Worm (Caenorhabditis elegans) whole organism, early embryonic: Measurements from ENCODE around the gene odd-2.

ENCODE experiments used
- B0310.2 ChIP-seq: sonication (generic microtip); optimal IDR thresholded peaks from 2 replicates; lab custom pipeline; 2016; ENCODE audit warnings: mild to moderate bottlenecking, missing genetic modification characterization, missing compliant biosample characterization
- aly-1 ChIP-seq: sonication (generic microtip); optimal IDR thresholded peaks from 2 replicates; lab custom pipeline; 2016; ENCODE audit warnings: missing genetic modification characterization, missing compliant biosample characterization
- ama-1 ChIP-seq: fragments of 150-350 bp; optimal IDR thresholded peaks from 2 replicates; lab custom pipeline; 2014
- ceh-36 ChIP-seq: sonication (generic microtip); optimal IDR thresholded peaks from 2 replicates; lab custom pipeline; 2016; ENCODE audit warnings: missing genetic modification characterization, inconsistent platforms, missing compliant biosample characterization
- ets-7 ChIP-seq: sonication (generic microtip); optimal IDR thresholded peaks from 2 replicates; lab custom pipeline; 2016; ENCODE audit warnings: missing genotype, missing genetic modification characterization, missing compliant biosample characterization
- flt-1 ChIP-seq: fragments of 200-800 bp; sonication (Bioruptor generic); IDR thresholded peaks from 2 replicates; pipeline ENCODE4 v1.3.6; 2022; ENCODE audit warnings: missing genetic modification characterization, missing compliant biosample characterization
- hmg-4 ChIP-seq: fragments of 200-800 bp; sonication (Bioruptor generic); optimal IDR thresholded peaks from 2 replicates; lab custom pipeline; 2018; ENCODE audit warnings: mild to moderate bottlenecking, missing genetic modification characterization, missing compliant biosample characterization
- hnd-1 ChIP-seq: sonication (generic microtip); optimal IDR thresholded peaks from 2 replicates; lab custom pipeline; 2016; ENCODE audit warnings: missing genetic modification characterization, missing compliant biosample characterization
- scrt-1 ChIP-seq: fragments of 200-800 bp; sonication (Bioruptor generic); IDR thresholded peaks from 2 replicates; pipeline ENCODE4 v1.3.6; 2022; ENCODE audit warnings: missing genetic modification characterization, missing compliant biosample characterization
- tbx-11 ChIP-seq: fragments of 200-800 bp; sonication (Bioruptor generic); IDR thresholded peaks from 2 replicates; pipeline ENCODE4 v1.3.6; 2022; ENCODE audit warnings: missing genetic modification characterization, missing compliant biosample characterization
- tbx-37 ChIP-seq: fragments of 200-800 bp; sonication (Bioruptor generic); conservative IDR thresholded peaks from 2 replicates; pipeline ENCODE4 v1.3.6; 2022; ENCODE audit warnings: missing genetic modification reagents, missing genetic modification characterization, missing compliant biosample characterization
- tra-4 ChIP-seq: sonication (generic microtip); optimal IDR thresholded peaks from 2 replicates; lab custom pipeline; 2017; ENCODE audit warnings: missing genetic modification characterization, missing compliant biosample characterization

DNA sequence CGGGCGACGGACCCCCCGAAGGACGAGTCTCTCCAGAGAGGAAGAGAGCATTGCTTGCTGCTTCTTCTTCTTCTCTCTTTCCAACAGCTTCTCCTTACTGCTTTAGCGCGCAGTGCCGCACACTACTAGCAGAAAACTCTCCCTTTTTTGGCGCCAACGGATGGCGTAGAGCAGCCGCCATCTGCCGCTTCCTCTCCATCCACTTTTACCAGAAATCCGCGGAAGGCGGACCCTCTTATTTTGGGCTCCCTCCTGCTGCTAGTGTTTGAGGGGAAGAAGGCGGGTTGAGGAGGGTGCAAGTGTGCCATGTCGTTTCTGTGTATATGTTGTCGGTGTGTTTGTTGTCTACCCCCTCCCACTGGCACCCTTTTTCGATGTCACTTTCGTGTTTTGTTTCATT lies 25.9 kb downstream of the odd-2 start:
- peak; percentile 35 for TF ChIP-seq hmg-4 (GFP tag; lab: Kevin White, UChicago)
- no peak for TF ChIP-seq ama-1 (lab: Kevin White, UChicago)
- TF ChIP-seq hnd-1 (tag; lab: Kevin White, UChicago), result no peak
- TF ChIP-seq tra-4 (tag; lab: Kevin White, UChicago), result no peak
- no peak for TF ChIP-seq flt-1 (GFP tag; lab: Robert Waterston, UW)
- no peak for TF ChIP-seq aly-1
- no peak for TF ChIP-seq tbx-37
- TF ChIP-seq B0310.2 (tag; lab: Kevin White, UChicago), result no peak
- no peak for TF ChIP-seq ceh-36 (tag; lab: Kevin White, UChicago)
- TF ChIP-seq tbx-11 (GFP tag; lab: Robert Waterston, UW), result no peak
- no peak for TF ChIP-seq ets-7 (tag; lab: Kevin White, UChicago)
- TF ChIP-seq scrt-1 (GFP tag; lab: Robert Waterston, UW), result no peak
